Fruit fly (Drosophila melanogaster) whole organism, embryonic: ENCODE results near the gene CG6254.

Experiments
- C15 ChIP-seq: fragments of 200-800 bp; sonication (Bioruptor generic); IDR thresholded peaks from 3 replicates; pipeline ENCODE4 v1.3.6; 2022; ENCODE audit warnings: missing biosample characterization, missing genetic modification characterization
- CG11093 ChIP-seq: fragments of 200-800 bp; sonication (Bioruptor generic); IDR thresholded peaks from 3 replicates; pipeline ENCODE4 v1.3.6; 2022; ENCODE audit warnings: missing biosample characterization, missing genetic modification characterization
- CG11504 ChIP-seq: fragments of 200-800 bp; sonication (Bioruptor generic); optimal IDR thresholded peaks from 3 replicates; lab custom pipeline; 2019; ENCODE audit warnings: missing biosample characterization, mild to moderate bottlenecking, missing genetic modification characterization, moderate library complexity
- CG12236 ChIP-seq: fragments of 200-800 bp; sonication (Bioruptor generic); optimal IDR thresholded peaks from 2 replicates; lab custom pipeline; 2016; ENCODE audit warnings: missing biosample characterization, missing genetic modification characterization
- CG12659 ChIP-seq: fragments of 200-800 bp; sonication (Bioruptor generic); optimal IDR thresholded peaks from 3 replicates; lab custom pipeline; 2017; ENCODE audit warnings: mild to moderate bottlenecking, missing biosample characterization, missing genetic modification reagents, missing genetic modification characterization
- CG13424 ChIP-seq: fragments of 200-800 bp; sonication (Bioruptor generic); optimal IDR thresholded peaks from 2 replicates; lab custom pipeline; 2019; ENCODE audit warnings: missing biosample characterization, mild to moderate bottlenecking, missing genetic modification characterization, moderate library complexity
- CG13894 ChIP-seq: fragments of 200-800 bp; sonication (Bioruptor generic); optimal IDR thresholded peaks from 3 replicates; lab custom pipeline; 2018; ENCODE audit warnings: missing biosample characterization, mild to moderate bottlenecking, missing genetic modification characterization, moderate library complexity
- CG14710 ChIP-seq: fragments of 200-800 bp; sonication (Bioruptor generic); optimal IDR thresholded peaks from 3 replicates; lab custom pipeline; 2019; ENCODE audit warnings: missing biosample characterization, mild to moderate bottlenecking, missing genetic modification characterization, moderate library complexity
- CG14965 ChIP-seq: fragments of 200-800 bp; sonication (Bioruptor generic); optimal IDR thresholded peaks from 2 replicates; lab custom pipeline; 2016; ENCODE audit warnings: missing biosample characterization, missing genetic modification characterization, borderline replicate concordance
- CG15073 ChIP-seq: fragments of 200-800 bp; sonication (Bioruptor generic); optimal IDR thresholded peaks from 2 replicates; lab custom pipeline; 2016; ENCODE audit warnings: missing biosample characterization, missing genetic modification characterization
- CG15514 ChIP-seq: fragments of 200-800 bp; sonication (Bioruptor generic); optimal IDR thresholded peaks from 3 replicates; lab custom pipeline; 2017; ENCODE audit warnings: missing biosample characterization, missing genetic modification characterization, mild to moderate bottlenecking, moderate library complexity, missing genetic modification reagents
- CG15601 ChIP-seq: fragments of 200-800 bp; sonication (Bioruptor generic); optimal IDR thresholded peaks from 3 replicates; lab custom pipeline; 2019; ENCODE audit warnings: missing biosample characterization, mild to moderate bottlenecking, missing genetic modification characterization, moderate library complexity
- CG17361 ChIP-seq: fragments of 200-800 bp; sonication (Bioruptor generic); IDR thresholded peaks from 3 replicates; pipeline ENCODE4 v1.3.6; 2022; ENCODE audit warnings: missing biosample characterization, missing genetic modification characterization
- CG17385 ChIP-seq: fragments of 200-800 bp; sonication (Bioruptor generic); optimal IDR thresholded peaks from 3 replicates; lab custom pipeline; 2018; ENCODE audit warnings: missing biosample characterization, mild to moderate bottlenecking, missing genetic modification characterization
- CG18619 ChIP-seq: fragments of 200-800 bp; sonication (Bioruptor generic); optimal IDR thresholded peaks from 3 replicates; lab custom pipeline; 2017; ENCODE audit warnings: missing biosample characterization, mild to moderate bottlenecking, missing genetic modification characterization
- CG31388 ChIP-seq: fragments of 200-800 bp; sonication (Bioruptor generic); optimal IDR thresholded peaks from 2 replicates; lab custom pipeline; 2016; ENCODE audit warnings: missing biosample characterization, missing genetic modification characterization
- CG32532 ChIP-seq: fragments of 200-800 bp; sonication (Bioruptor generic); IDR thresholded peaks from 2 replicates; pipeline ENCODE4 v1.3.6; 2022; ENCODE audit warnings: missing biosample characterization, missing genetic modification characterization
- CG32772 ChIP-seq: fragments of 200-800 bp; sonication (Bioruptor generic); IDR thresholded peaks from 2 replicates; pipeline ENCODE4 v1.3.6; 2022; ENCODE audit warnings: missing biosample characterization, missing genetic modification characterization
- CG33213 ChIP-seq: fragments of 200-800 bp; sonication (Bioruptor generic); optimal IDR thresholded peaks from 3 replicates; lab custom pipeline; 2016; ENCODE audit warnings: missing biosample characterization, missing genetic modification characterization
- CG33557 ChIP-seq: fragments of 200-800 bp; sonication (Bioruptor generic); optimal IDR thresholded peaks from 2 replicates; lab custom pipeline; 2019; ENCODE audit warnings: missing biosample characterization, mild to moderate bottlenecking, missing genetic modification characterization, moderate library complexity
- CG3838 ChIP-seq: fragments of 200-800 bp; sonication (Bioruptor generic); optimal IDR thresholded peaks from 3 replicates; lab custom pipeline; 2016; ENCODE audit warnings: missing biosample characterization, missing genetic modification characterization
- CG3847 ChIP-seq: fragments of 200-800 bp; sonication (Bioruptor generic); IDR thresholded peaks from 2 replicates; pipeline ENCODE4 v1.3.6; 2022; ENCODE audit warnings: missing biosample characterization, missing genetic modification characterization
- CG4707 ChIP-seq: fragments of 200-800 bp; sonication (Bioruptor generic); optimal IDR thresholded peaks from 2 replicates; lab custom pipeline; 2018; ENCODE audit warnings: missing biosample characterization, mild to moderate bottlenecking, missing genetic modification characterization, moderate library complexity
- CG5245 ChIP-seq: fragments of 200-800 bp; sonication (Bioruptor generic); optimal IDR thresholded peaks from 3 replicates; lab custom pipeline; 2016; ENCODE audit warnings: missing biosample characterization, missing genetic modification characterization
- CG6813 ChIP-seq: fragments of 200-800 bp; sonication (Bioruptor generic); optimal IDR thresholded peaks from 2 replicates; lab custom pipeline; 2017; ENCODE audit warnings: missing biosample characterization, missing genetic modification characterization, mild to moderate bottlenecking, moderate library complexity, missing genetic modification reagents
- CG7357 ChIP-seq: fragments of 200-800 bp; sonication (Bioruptor generic); IDR thresholded peaks from 3 replicates; pipeline ENCODE4 v1.3.6; 2022; ENCODE audit warnings: missing biosample characterization, missing genetic modification characterization
- CG8281 ChIP-seq: fragments of 200-800 bp; sonication (Bioruptor generic); optimal IDR thresholded peaks from 2 replicates; lab custom pipeline; 2018; ENCODE audit warnings: missing biosample characterization, mild to moderate bottlenecking, missing genetic modification characterization, moderate library complexity
- Ets97D ChIP-seq: fragments of 200-800 bp; sonication (Bioruptor generic); optimal IDR thresholded peaks from 3 replicates; lab custom pipeline; 2016; ENCODE audit warnings: missing biosample characterization, missing genetic modification characterization
- GATAe ChIP-seq: fragments of 200-800 bp; sonication (Bioruptor generic); conservative IDR thresholded peaks from 2 replicates; pipeline ENCODE4 v1.3.6; 2022; ENCODE audit warnings: missing biosample characterization, missing genetic modification characterization
- Mrtf ChIP-seq: fragments of 200-800 bp; sonication (Bioruptor generic); IDR thresholded peaks from 3 replicates; pipeline ENCODE4 v1.3.6; 2022; ENCODE audit warnings: missing biosample characterization, missing genetic modification characterization
- Nf-YA ChIP-seq: fragments of 200-800 bp; sonication (Bioruptor generic); IDR thresholded peaks from 2 replicates; pipeline ENCODE4 v1.3.6; 2022; ENCODE audit warnings: missing biosample characterization, missing genetic modification characterization
- Nf-YB ChIP-seq: fragments of 200-800 bp; sonication (Bioruptor generic); optimal IDR thresholded peaks from 3 replicates; lab custom pipeline; 2019; ENCODE audit warnings: missing biosample characterization, mild to moderate bottlenecking, missing genetic modification characterization, moderate library complexity
- Oaz ChIP-seq: fragments of 200-800 bp; sonication (Bioruptor generic); IDR thresholded peaks from 2 replicates; pipeline ENCODE4 v1.3.6; 2022; ENCODE audit warnings: missing biosample characterization, missing genetic modification characterization
- Sox102F ChIP-seq: fragments of 200-800 bp; sonication (Bioruptor generic); optimal IDR thresholded peaks from 2 replicates; lab custom pipeline; 2018; ENCODE audit warnings: missing biosample characterization, mild to moderate bottlenecking, missing genetic modification characterization, moderate library complexity
- Tbp ChIP-seq: fragments of >200 bp; optimal IDR thresholded peaks from 2 replicates; lab custom pipeline; 2018; ENCODE audit warnings: missing biosample characterization, missing genetic modification characterization
- Trl ChIP-seq, 3 experiments: fragments of >200 bp in 2 of 3; fragments of 200-800 bp in 1 of 3; sonication (Bioruptor generic) in 1 of 3; optimal IDR thresholded peaks; 2 replicates in 1 of 3; 3 replicates in 2 of 3; lab custom pipeline; 2016 to 2017; ENCODE audit warnings: missing biosample characterization in 1 of 3, missing genetic modification characterization in 1 of 3
- YL-1 ChIP-seq: fragments of 200-800 bp; sonication (Bioruptor generic); optimal IDR thresholded peaks from 3 replicates; lab custom pipeline; 2017; ENCODE audit warnings: missing biosample characterization, mild to moderate bottlenecking, missing genetic modification characterization
- ase ChIP-seq: fragments of 200-800 bp; sonication (Bioruptor generic); IDR thresholded peaks from 3 replicates; pipeline ENCODE4 v1.3.6; 2022; ENCODE audit warnings: missing biosample characterization, missing genetic modification characterization
- dm ChIP-seq: fragments of 200-800 bp; sonication (Bioruptor generic); optimal IDR thresholded peaks from 3 replicates; lab custom pipeline; 2016; ENCODE audit warnings: missing biosample characterization, missing genetic modification characterization
- gcm ChIP-seq: fragments of 200-800 bp; sonication (Bioruptor generic); optimal IDR thresholded peaks from 2 replicates; lab custom pipeline; 2019; ENCODE audit warnings: missing biosample characterization, mild to moderate bottlenecking, missing genetic modification characterization, moderate library complexity
- gem ChIP-seq: fragments of 200-800 bp; sonication (Bioruptor generic); optimal IDR thresholded peaks from 2 replicates; lab custom pipeline; 2019; ENCODE audit warnings: missing biosample characterization, mild to moderate bottlenecking, missing genetic modification characterization, moderate library complexity
- ind ChIP-seq: fragments of 200-800 bp; sonication (Bioruptor generic); optimal IDR thresholded peaks from 3 replicates; lab custom pipeline; 2016; ENCODE audit warnings: missing biosample characterization, missing genetic modification characterization
- luna ChIP-seq: fragments of 200-800 bp; sonication (Bioruptor generic); optimal IDR thresholded peaks from 2 replicates; lab custom pipeline; 2016; ENCODE audit warnings: missing biosample characterization, missing genetic modification characterization
- odd ChIP-seq: fragments of 200-800 bp; sonication (Bioruptor generic); optimal IDR thresholded peaks from 2 replicates; lab custom pipeline; 2017; ENCODE audit warnings: missing biosample characterization, mild to moderate bottlenecking, missing genetic modification characterization
- org-1 ChIP-seq: fragments of 200-800 bp; sonication (Bioruptor generic); optimal IDR thresholded peaks from 2 replicates; lab custom pipeline; 2017; ENCODE audit warnings: missing biosample characterization, missing genetic modification characterization
- sc ChIP-seq, 3 experiments: fragments of >200 bp in 2 of 3; fragments of 200-800 bp in 1 of 3; sonication (Bioruptor generic) in 1 of 3; optimal IDR thresholded peaks; 2 replicates in 2 of 3; 3 replicates in 1 of 3; lab custom pipeline; 2017; ENCODE audit warnings: mild to moderate bottlenecking in 1 of 3, missing biosample characterization in 1 of 3, missing genetic modification characterization in 1 of 3, missing genetic modification reagents in 1 of 3
- sens ChIP-seq: fragments of 200-800 bp; sonication (Bioruptor generic); peaks from one replicate; lab custom pipeline; 2016; ENCODE audit warnings: missing biosample characterization, missing genetic modification characterization
- sisA ChIP-seq: fragments of 200-800 bp; sonication (Bioruptor generic); IDR thresholded peaks from 2 replicates; pipeline ENCODE4 v1.3.6; 2022; ENCODE audit warnings: missing biosample characterization, missing genetic modification characterization
- tll ChIP-seq, 2 experiments: fragments of 200-800 bp in 1 of 2; fragments of >200 bp in 1 of 2; sonication (Bioruptor generic) in 1 of 2; optimal IDR thresholded peaks; 2 replicates each; lab custom pipeline; 2017 to 2019; ENCODE audit warnings: missing biosample characterization in 2 of 2, missing genetic modification characterization in 2 of 2, mild to moderate bottlenecking in 1 of 2, moderate library complexity in 1 of 2
- trem ChIP-seq: fragments of 200-800 bp; optimal IDR thresholded peaks from 3 replicates; lab custom pipeline; 2019; ENCODE audit warnings: missing biosample characterization, mild to moderate bottlenecking, missing genetic modification characterization, moderate library complexity

Gene CG6254

dm6 chr3R:10203554-10203953 lies 42.4 kb upstream of the CG6254 start (continued):
- TF ChIP-seq CG17385 (GFP tag; lab: Kevin White, UChicago) (peak; percentile 3), CG17361 (GFP tag; lab: Robert Waterston, UW) (0 out of 3 replicates have a peak, but pooled peaks have one; percentile 12), Tbp (GFP tag; lab: Kevin White, UChicago) (no peak), odd (GFP tag; lab: Kevin White, UChicago) (no peak), gcm (GFP tag; lab: Kevin White, UChicago) (peak; percentile 23), CG13424 (tag; lab: Kevin White, UChicago) (peak; percentile 29), CG8281 (tag; lab: Kevin White, UChicago) (no peak), Nf-YB (GFP tag; lab: Kevin White, UChicago) (no peak), dm (GFP tag; lab: Kevin White, UChicago) (no peak), CG14965 (GFP tag; lab: Kevin White, UChicago) (peak; percentile 98), CG31388 (GFP tag; lab: Kevin White, UChicago) (no peak), org-1 (GFP tag; lab: Kevin White, UChicago) (no peak), CG5245 (peak; percentile 8), CG32772 (no peak), Mrtf (GFP tag; lab: Robert Waterston, UW) (no peak), GATAe (GFP tag; lab: Robert Waterston, UW) (no peak), CG15073 (no peak), CG6813 (GFP tag; lab: Kevin White, UChicago) (peak; percentile 27), CG13894 (tag; lab: Kevin White, UChicago) (no peak), CG7357 (no peak), Nf-YA (GFP tag; lab: Robert Waterston, UW) (no peak), Ets97D (GFP tag; lab: Kevin White, UChicago) (no peak), CG12236 (no peak), CG33557 (GFP tag; lab: Kevin White, UChicago) (peak; percentile 20), CG18619 (GFP tag; lab: Kevin White, UChicago) (peak; percentile 8), trem (peak; percentile 31), sens (GFP tag; lab: Kevin White, UChicago) (peak; percentile 87), CG15514 (GFP tag; lab: Kevin White, UChicago) (no peak), ind (GFP tag; lab: Kevin White, UChicago) (no peak), tll (GFP tag; optimal IDR thresholded peaks at IDR 0.05; lab: Kevin White, UChicago) (no peak), YL-1 (GFP tag; lab: Kevin White, UChicago) (no peak), CG4707 (GFP tag; lab: Kevin White, UChicago) (peak; percentile 43), CG32532 (GFP tag; lab: Robert Waterston, UW) (peak; percentile 63; the same call in 1 of the 2 replicates), CG11504 (tag; lab: Kevin White, UChicago) (peak; percentile 40), gem (tag; lab: Kevin White, UChicago) (peak; percentile 27), Oaz (GFP tag; lab: Robert Waterston, UW) (no peak), CG12659 (GFP tag; lab: Kevin White, UChicago) (peak; percentile 4), CG3847 (0 out of 2 replicates have a peak, but pooled peaks have one; percentile 21), CG3838 (GFP tag; lab: Kevin White, UChicago) (no peak), Trl (optimal IDR thresholded peaks at IDR 0.05; lab: Kevin White, UChicago) (no peak), Trl (GFP tag; optimal IDR thresholded peaks at IDR 0.05; lab: Kevin White, UChicago) (no peak), ase (GFP tag; lab: Robert Waterston, UW) (no peak; the same call in 2 of the 3 replicates), CG15601 (peak; percentile 99), luna (GFP tag; lab: Kevin White, UChicago) (peak; percentile 17), sc (optimal IDR thresholded peaks at IDR 0.05; lab: Kevin White, UChicago) (no peak), sc (GFP tag; optimal IDR thresholded peaks at IDR 0.05; lab: Kevin White, UChicago) (no peak), C15 (GFP tag; lab: Robert Waterston, UW) (no peak), Sox102F (GFP tag; lab: Kevin White, UChicago) (peak; percentile 10), CG11093 (GFP tag; lab: Robert Waterston, UW) (no peak), CG33213 (GFP tag; lab: Kevin White, UChicago) (peak; percentile 38), CG14710 (tag; lab: Kevin White, UChicago) (peak; percentile 45), sisA (GFP tag; lab: Robert Waterston, UW) (no peak)
